Worm (Caenorhabditis elegans) whole organism, young adult: ENCODE results near the gene R11D1.4.

ENCODE experiments used
- T26A5.8 ChIP-seq: sonication (generic microtip); optimal IDR thresholded peaks from 2 replicates; lab custom pipeline; 2016; ENCODE audit warnings: missing genetic modification characterization, missing compliant biosample characterization
- hlh-12 ChIP-seq: sonication (generic microtip); optimal IDR thresholded peaks from 2 replicates; lab custom pipeline; 2016; ENCODE audit warnings: missing genetic modification characterization, missing compliant biosample characterization
- pbrm-1 ChIP-seq: fragments of 200-800 bp; sonication (Bioruptor generic); IDR thresholded peaks from 2 replicates; pipeline ENCODE4 v1.3.6; 2022; ENCODE audit warnings: missing genetic modification reagents, missing genetic modification characterization, missing compliant biosample characterization
- snpc-4 ChIP-seq, 5 experiments: fragments of 150-350 bp in 1 of 5; sonication (generic microtip) in 4 of 5; optimal IDR thresholded peaks; 2 replicates each; lab custom pipeline; 2014 to 2018; ENCODE audit warnings: missing genetic modification characterization in 5 of 5, missing biosample characterization in 3 of 5, antibody characterized with exemption in 2 of 5, mild to moderate bottlenecking in 2 of 5, missing compliant biosample characterization in 2 of 5, missing genotype in 2 of 5, moderate library complexity in 2 of 5, missing genetic modification reagents in 1 of 5

- TF ChIP-seq pbrm-1 (GFP tag; lab: Robert Waterston, UW) = no peak
- no peak for TF ChIP-seq hlh-12 (tag; lab: Kevin White, UChicago)
- no peak for TF ChIP-seq snpc-4 (GFP tag; optimal IDR thresholded peaks at IDR 0.05; lab: Kevin White, UChicago)
- no peak for TF ChIP-seq snpc-4 (tag; optimal IDR thresholded peaks at IDR 0.05; lab: Kevin White, UChicago)
- TF ChIP-seq T26A5.8 (tag; lab: Kevin White, UChicago) = no peak
Measured at ce11 chrV:12732734-12733133, 18.7 kb upstream of the R11D1.4 start.
